Fruit fly (Drosophila melanogaster) whole organism, embryonic: ENCODE measurements around the gene Ets98B.

Experiments used
- BEAF-32 ChIP-seq: fragments of 200-800 bp; sonication (Bioruptor generic); optimal IDR thresholded peaks from 3 replicates; lab custom pipeline; 2017; ENCODE audit warnings: missing biosample characterization, missing genetic modification characterization, mild to moderate bottlenecking, moderate library complexity, missing genetic modification reagents
- CG10979 ChIP-seq: fragments of 200-800 bp; sonication (Bioruptor generic); optimal IDR thresholded peaks from 2 replicates; lab custom pipeline; 2018; ENCODE audit warnings: missing biosample characterization, mild to moderate bottlenecking, missing genetic modification characterization, moderate library complexity
- CG12155 ChIP-seq: fragments of 200-800 bp; sonication (Bioruptor generic); optimal IDR thresholded peaks from 3 replicates; lab custom pipeline; 2016; ENCODE audit warnings: missing biosample characterization, missing genetic modification characterization
- CG1832 ChIP-seq: fragments of 200-800 bp; sonication (Bioruptor generic); optimal IDR thresholded peaks from 2 replicates; lab custom pipeline; 2017; ENCODE audit warnings: missing biosample characterization, mild to moderate bottlenecking, missing genetic modification characterization, inconsistent platforms
- CG18764 ChIP-seq: fragments of 200-800 bp; sonication (Bioruptor generic); optimal IDR thresholded peaks from 3 replicates; lab custom pipeline; 2016; ENCODE audit warnings: missing biosample characterization, missing genetic modification characterization
- CG31441 ChIP-seq: fragments of 200-800 bp; sonication (Bioruptor generic); IDR thresholded peaks from 2 replicates; pipeline ENCODE4 v1.3.6; 2022; ENCODE audit warnings: missing biosample characterization, missing genetic modification characterization
- CG34376 ChIP-seq: fragments of 200-800 bp; sonication (Bioruptor generic); optimal IDR thresholded peaks from 2 replicates; lab custom pipeline; 2018; ENCODE audit warnings: missing biosample characterization, mild to moderate bottlenecking, missing genetic modification characterization
- CG43689 ChIP-seq: fragments of 200-800 bp; sonication (Bioruptor generic); IDR thresholded peaks from 2 replicates; pipeline ENCODE4 v1.3.6; 2022; ENCODE audit warnings: missing biosample characterization, missing genetic modification characterization
- CG6254 ChIP-seq: fragments of 200-800 bp; sonication (Bioruptor generic); optimal IDR thresholded peaks from 3 replicates; lab custom pipeline; 2017; ENCODE audit warnings: mild to moderate bottlenecking, missing biosample characterization, missing genetic modification reagents, missing genetic modification characterization
- CG6683 ChIP-seq: fragments of 200-800 bp; sonication (Bioruptor generic); optimal IDR thresholded peaks from 2 replicates; lab custom pipeline; 2017; ENCODE audit warnings: missing biosample characterization, mild to moderate bottlenecking, missing genetic modification characterization, missing genetic modification reagents
- CG6791 ChIP-seq: fragments of 200-800 bp; sonication (Bioruptor generic); IDR thresholded peaks from 3 replicates; pipeline ENCODE4 v1.3.6; 2022; ENCODE audit warnings: missing biosample characterization, missing genetic modification characterization; ENCODE audit not compliant: partially characterized antibody
- CG7372 ChIP-seq: fragments of 200-800 bp; sonication (Bioruptor generic); IDR thresholded peaks from 2 replicates; pipeline ENCODE4 v1.3.6; 2022; ENCODE audit warnings: missing biosample characterization, missing genetic modification characterization
- CG7928 ChIP-seq: fragments of 200-800 bp; sonication (Bioruptor generic); optimal IDR thresholded peaks from 2 replicates; lab custom pipeline; 2017; ENCODE audit warnings: missing biosample characterization, mild to moderate bottlenecking, missing genetic modification characterization
- CG8290 ChIP-seq, 3 experiments: fragments of 200-800 bp; sonication (Bioruptor generic); optimal IDR thresholded peaks; 2 replicates each; lab custom pipeline; 2016 to 2019; ENCODE audit warnings: missing biosample characterization in 3 of 3, missing genetic modification characterization in 3 of 3, mild to moderate bottlenecking in 2 of 3, moderate library complexity in 1 of 3
- CG8478 ChIP-seq: fragments of >200 bp; optimal IDR thresholded peaks from 2 replicates; lab custom pipeline; 2018
- Fer1 ChIP-seq: fragments of 200-800 bp; sonication (Bioruptor generic); optimal IDR thresholded peaks from 2 replicates; lab custom pipeline; 2017; ENCODE audit warnings: missing biosample characterization, mild to moderate bottlenecking, missing genetic modification characterization
- H15 ChIP-seq: fragments of 200-800 bp; sonication (Bioruptor generic); IDR thresholded peaks from 3 replicates; pipeline ENCODE4 v1.3.6; 2022; ENCODE audit warnings: missing biosample characterization, missing genetic modification characterization
- Hmx ChIP-seq: fragments of 200-800 bp; sonication (Bioruptor generic); optimal IDR thresholded peaks from 2 replicates; lab custom pipeline; 2016; ENCODE audit warnings: missing biosample characterization, missing genetic modification characterization
- MTF-1 ChIP-seq: fragments of 200-800 bp; sonication (Bioruptor generic); optimal IDR thresholded peaks from 2 replicates; lab custom pipeline; 2018; ENCODE audit warnings: missing biosample characterization, mild to moderate bottlenecking, missing genetic modification characterization, borderline replicate concordance
- Max ChIP-seq: fragments of 200-800 bp; sonication (Bioruptor generic); optimal IDR thresholded peaks from 2 replicates; lab custom pipeline; 2016; ENCODE audit warnings: missing biosample characterization, mild to moderate bottlenecking, missing genetic modification characterization
- Oli ChIP-seq: fragments of 200-800 bp; sonication (Bioruptor generic); optimal IDR thresholded peaks from 2 replicates; lab custom pipeline; 2018; ENCODE audit warnings: missing biosample characterization, mild to moderate bottlenecking, missing genetic modification characterization, moderate library complexity
- Ravus ChIP-seq: fragments of 200-800 bp; sonication (Bioruptor generic); IDR thresholded peaks from 2 replicates; pipeline ENCODE4 v1.3.6; 2022; ENCODE audit warnings: missing biosample characterization, missing genetic modification characterization
- Sry-β ChIP-seq: fragments of 200-800 bp; sonication (Bioruptor generic); optimal IDR thresholded peaks from 2 replicates; lab custom pipeline; 2018; ENCODE audit warnings: missing biosample characterization, mild to moderate bottlenecking, missing genetic modification characterization, moderate library complexity
- Taf1 ChIP-seq: fragments of 200-800 bp; sonication (Bioruptor generic); IDR thresholded peaks from 2 replicates; pipeline ENCODE4 v1.3.6; 2022; ENCODE audit warnings: missing biosample characterization, missing genetic modification characterization
- Xrp1 ChIP-seq: fragments of 200-800 bp; sonication (Bioruptor generic); IDR thresholded peaks from 2 replicates; pipeline ENCODE4 v1.3.6; 2022; ENCODE audit warnings: missing biosample characterization, missing genetic modification characterization
- al ChIP-seq: fragments of 200-800 bp; sonication (Bioruptor generic); IDR thresholded peaks from 2 replicates; pipeline ENCODE4 v1.3.6; 2022; ENCODE audit warnings: missing biosample characterization, missing genetic modification characterization
- ap ChIP-seq: fragments of 200-800 bp; sonication (Bioruptor generic); IDR thresholded peaks from 2 replicates; pipeline ENCODE4 v1.3.6; 2022; ENCODE audit warnings: missing biosample characterization, missing genetic modification characterization
- cas ChIP-seq: fragments of 200-800 bp; sonication (Bioruptor generic); IDR thresholded peaks from 2 replicates; pipeline ENCODE4 v1.3.6; 2022; ENCODE audit warnings: missing biosample characterization, missing genetic modification characterization
- chinmo ChIP-seq: fragments of 200-800 bp; sonication (Bioruptor generic); IDR thresholded peaks from 4 replicates; pipeline ENCODE4 v1.3.6; 2022; ENCODE audit warnings: missing biosample characterization, missing genetic modification characterization; ENCODE audit not compliant: partially characterized antibody
- chm ChIP-seq: fragments of 200-800 bp; sonication (Bioruptor generic); IDR thresholded peaks from 2 replicates; pipeline ENCODE4 v1.3.6; 2022; ENCODE audit warnings: missing biosample characterization, missing genetic modification characterization
- ewg ChIP-seq: fragments of 200-800 bp; sonication (Bioruptor generic); optimal IDR thresholded peaks from 3 replicates; lab custom pipeline; 2017; ENCODE audit warnings: mild to moderate bottlenecking, missing biosample characterization, missing genetic modification reagents, missing genetic modification characterization
- gfzf ChIP-seq: fragments of 200-800 bp; sonication (Bioruptor generic); optimal IDR thresholded peaks from 2 replicates; lab custom pipeline; 2016; ENCODE audit warnings: missing biosample characterization, mild to moderate bottlenecking, missing genetic modification characterization, moderate library complexity
- gro ChIP-seq: fragments of 200-800 bp; sonication (Bioruptor generic); optimal IDR thresholded peaks from 2 replicates; lab custom pipeline; 2016; ENCODE audit warnings: missing biosample characterization, missing genetic modification characterization
- gsb-n ChIP-seq: fragments of 200-800 bp; sonication (Bioruptor generic); optimal IDR thresholded peaks from 3 replicates; lab custom pipeline; 2018; ENCODE audit warnings: missing biosample characterization, mild to moderate bottlenecking, missing genetic modification characterization
- h ChIP-seq: fragments of >200 bp; optimal IDR thresholded peaks from 2 replicates; lab custom pipeline; 2017
- inv ChIP-seq: fragments of 200-800 bp; sonication (Bioruptor generic); IDR thresholded peaks from 2 replicates; pipeline ENCODE4 v1.3.6; 2022; ENCODE audit warnings: missing biosample characterization, missing genetic modification characterization; ENCODE audit not compliant: partially characterized antibody
- kni ChIP-seq: fragments of 200-800 bp; sonication (Bioruptor generic); optimal IDR thresholded peaks from 3 replicates; lab custom pipeline; 2017; ENCODE audit warnings: mild to moderate bottlenecking, missing biosample characterization, missing genetic modification reagents, missing genetic modification characterization
- nerfin-1 ChIP-seq: fragments of 200-800 bp; sonication (Bioruptor generic); optimal IDR thresholded peaks from 3 replicates; lab custom pipeline; 2019; ENCODE audit warnings: missing biosample characterization, mild to moderate bottlenecking, missing genetic modification characterization, moderate library complexity
- odd ChIP-seq: fragments of 200-800 bp; sonication (Bioruptor generic); optimal IDR thresholded peaks from 2 replicates; lab custom pipeline; 2017; ENCODE audit warnings: missing biosample characterization, mild to moderate bottlenecking, missing genetic modification characterization
- org-1 ChIP-seq: fragments of 200-800 bp; sonication (Bioruptor generic); optimal IDR thresholded peaks from 2 replicates; lab custom pipeline; 2017; ENCODE audit warnings: missing biosample characterization, missing genetic modification characterization
- pho ChIP-seq: fragments of 200-800 bp; sonication (Bioruptor generic); optimal IDR thresholded peaks from 2 replicates; lab custom pipeline; 2016; ENCODE audit warnings: missing biosample characterization, missing genetic modification characterization
- run ChIP-seq: fragments of 200-800 bp; sonication (Bioruptor generic); optimal IDR thresholded peaks from 3 replicates; lab custom pipeline; 2018; ENCODE audit warnings: missing biosample characterization, mild to moderate bottlenecking, missing genetic modification characterization
- salm ChIP-seq: fragments of 200-800 bp; sonication (Bioruptor generic); optimal IDR thresholded peaks from 2 replicates; lab custom pipeline; 2018; ENCODE audit warnings: missing biosample characterization, mild to moderate bottlenecking, missing genetic modification characterization
- sqz ChIP-seq: fragments of 200-800 bp; sonication (Bioruptor generic); optimal IDR thresholded peaks from 3 replicates; lab custom pipeline; 2018; ENCODE audit warnings: missing biosample characterization, mild to moderate bottlenecking, missing genetic modification characterization
- sug ChIP-seq: fragments of 200-800 bp; optimal IDR thresholded peaks from 2 replicates; lab custom pipeline; 2019; ENCODE audit warnings: missing biosample characterization, mild to moderate bottlenecking, missing genetic modification characterization, moderate library complexity
- tap ChIP-seq: fragments of 200-800 bp; optimal IDR thresholded peaks from 3 replicates; lab custom pipeline; 2019; ENCODE audit warnings: missing biosample characterization, mild to moderate bottlenecking, missing genetic modification characterization, moderate library complexity
- tin ChIP-seq: fragments of 200-800 bp; sonication (Bioruptor generic); optimal IDR thresholded peaks from 3 replicates; lab custom pipeline; 2016; ENCODE audit warnings: missing biosample characterization, missing genetic modification characterization
- vfl ChIP-seq: fragments of 200-800 bp; sonication (Bioruptor generic); optimal IDR thresholded peaks from 2 replicates; lab custom pipeline; 2016; ENCODE audit warnings: missing biosample characterization, missing genetic modification characterization
- wdn ChIP-seq: fragments of 200-800 bp; sonication (Bioruptor generic); IDR thresholded peaks from 2 replicates; pipeline ENCODE4 v1.3.6; 2022; ENCODE audit warnings: missing biosample characterization, missing genetic modification characterization
- zf30C ChIP-seq: fragments of 200-800 bp; sonication (Bioruptor generic); optimal IDR thresholded peaks from 3 replicates; lab custom pipeline; 2018; ENCODE audit warnings: missing biosample characterization, mild to moderate bottlenecking, missing genetic modification characterization

Gene Ets98B

DNA sequence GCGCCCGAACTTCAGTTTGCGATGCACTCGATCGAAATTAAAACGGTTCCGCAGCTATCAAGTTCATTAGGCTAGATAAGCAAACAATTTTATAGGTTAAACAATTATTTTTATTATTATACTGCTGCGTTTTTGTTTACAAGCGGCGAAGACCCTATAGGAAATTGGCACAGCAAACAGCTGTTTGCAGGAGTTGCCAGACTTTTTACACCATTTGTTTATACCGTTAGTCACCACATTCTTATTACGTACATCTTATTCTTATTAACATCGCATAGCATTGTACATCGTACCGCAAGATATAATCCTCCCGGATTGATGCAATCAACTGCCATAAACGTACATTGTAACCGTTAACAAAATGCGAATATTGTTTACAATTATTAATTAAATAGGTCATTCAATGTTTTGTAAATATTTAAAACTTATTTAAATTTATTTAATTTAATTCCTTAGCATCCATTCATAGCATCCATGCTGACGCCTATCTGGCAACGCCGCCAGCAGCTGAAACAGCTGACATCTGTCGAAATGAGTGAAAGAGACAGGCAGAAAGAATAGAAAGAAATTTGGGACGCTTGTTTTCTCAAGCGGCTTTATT, 29.7 kb upstream of the Ets98B start, which contains the start of the genes CROT and CG12877 (continued):
- TF ChIP-seq odd: peak; percentile 31
- TF ChIP-seq CG7928 (GFP tag; lab: Kevin White, UChicago): peak; percentile 16
- TF ChIP-seq salm (tag; lab: Kevin White, UChicago): no peak
- TF ChIP-seq CG6791 (GFP tag; lab: Robert Waterston, UW): no peak
- peak; percentile 56 for TF ChIP-seq org-1
- TF ChIP-seq sug (tag; lab: Kevin White, UChicago): peak; percentile 72
- peak; percentile 30; the same call in 1 of the 2 replicates for TF ChIP-seq cas (GFP tag; lab: Robert Waterston, UW)
- no peak for TF ChIP-seq Hmx (GFP tag; lab: Kevin White, UChicago)
- TF ChIP-seq nerfin-1 (tag; lab: Kevin White, UChicago): peak; percentile 86
- TF ChIP-seq CG31441 (GFP tag; lab: Robert Waterston, UW): peak; percentile 80
- TF ChIP-seq Fer1 (GFP tag; lab: Kevin White, UChicago): peak; percentile 62
- TF ChIP-seq gsb-n: peak; percentile 77
- TF ChIP-seq CG8290 (GFP tag; optimal IDR thresholded peaks at IDR 0.05; lab: Kevin White, UChicago): no peak
- TF ChIP-seq CG8290 (tag; optimal IDR thresholded peaks at IDR 0.05; lab: Kevin White, UChicago): peak; percentile 18 to 61
- TF ChIP-seq chm (GFP tag; lab: Robert Waterston, UW): peak; percentile 64; the same call in 1 of the 2 replicates
- no peak for TF ChIP-seq zf30C (GFP tag; lab: Kevin White, UChicago)
- TF ChIP-seq Sry-β: peak; percentile 3
- peak; percentile 85 for TF ChIP-seq CG12155
- peak; percentile 66 for TF ChIP-seq tap (tag; lab: Kevin White, UChicago)
- peak; percentile 49 for TF ChIP-seq CG1832
- TF ChIP-seq run (tag; lab: Kevin White, UChicago): peak; percentile 24
- TF ChIP-seq h (lab: Kevin White, UChicago): no peak
- TF ChIP-seq CG8478 (lab: Kevin White, UChicago): no peak
- no peak for TF ChIP-seq CG6254 (GFP tag; lab: Kevin White, UChicago)
- TF ChIP-seq kni (GFP tag; lab: Kevin White, UChicago): peak; percentile 27
- TF ChIP-seq gfzf (GFP tag; lab: Kevin White, UChicago): no peak
- TF ChIP-seq Taf1: peak; percentile 41; the same call in 1 of the 2 replicates
- TF ChIP-seq gro (GFP tag; lab: Kevin White, UChicago): peak; percentile 17
- TF ChIP-seq tin (GFP tag; lab: Kevin White, UChicago): peak; percentile 75
- TF ChIP-seq ewg: peak; percentile 69
- no peak for TF ChIP-seq MTF-1 (GFP tag; lab: Kevin White, UChicago)
- TF ChIP-seq CG10979 (tag; lab: Kevin White, UChicago): peak; percentile 62
- TF ChIP-seq Max (GFP tag; lab: Kevin White, UChicago): peak; percentile 83
- TF ChIP-seq Ravus (GFP tag; lab: Robert Waterston, UW): peak; percentile 17
- TF ChIP-seq pho (GFP tag; lab: Kevin White, UChicago): peak; percentile 50
- no peak for TF ChIP-seq CG43689 (GFP tag; lab: Robert Waterston, UW)
- no peak for TF ChIP-seq sqz (GFP tag; lab: Kevin White, UChicago)
- peak; percentile 41 for TF ChIP-seq vfl (GFP tag; lab: Kevin White, UChicago)
- TF ChIP-seq Oli (tag; lab: Kevin White, UChicago): peak; percentile 81
- peak; percentile 62 for TF ChIP-seq CG7372 (GFP tag; lab: Robert Waterston, UW)
- no peak for TF ChIP-seq inv (GFP tag; lab: Robert Waterston, UW)
- TF ChIP-seq al (GFP tag; lab: Robert Waterston, UW): peak; percentile 73; the same call in 1 of the 2 replicates
- TF ChIP-seq BEAF-32 (GFP tag; lab: Kevin White, UChicago): peak; percentile 62
- TF ChIP-seq chinmo (GFP tag; lab: Robert Waterston, UW): no peak
- TF ChIP-seq H15 (GFP tag; lab: Robert Waterston, UW): peak; percentile 63; the same call in 2 of the 3 replicates
- TF ChIP-seq CG34376: peak; percentile 58
- TF ChIP-seq Xrp1 (GFP tag; lab: Robert Waterston, UW): peak; percentile 76
- 0 out of 2 replicates have a peak, but pooled peaks have one; percentile 33 for TF ChIP-seq wdn
- peak; percentile 68 for TF ChIP-seq ap (GFP tag; lab: Robert Waterston, UW)
- peak; percentile 58 for TF ChIP-seq CG18764 (GFP tag; lab: Kevin White, UChicago)
- no peak for TF ChIP-seq CG6683 (GFP tag; lab: Kevin White, UChicago)
